Worm (Caenorhabditis elegans) whole organism, late embryonic: Measurements from ENCODE around the gene ceh-89.

ENCODE experiments used
- C38D4.7 ChIP-seq: fragments of 200-800 bp; sonication (Bioruptor generic); optimal IDR thresholded peaks from 2 replicates; lab custom pipeline; 2018; ENCODE audit warnings: mild to moderate bottlenecking, missing genetic modification characterization, moderate library complexity, missing compliant biosample characterization
- F13H6.1 ChIP-seq: sonication (generic microtip); optimal IDR thresholded peaks from 2 replicates; lab custom pipeline; 2016; ENCODE audit warnings: missing genetic modification characterization, missing compliant biosample characterization
- ceh-19 ChIP-seq: fragments of 200-800 bp; sonication (Bioruptor generic); optimal IDR thresholded peaks from 2 replicates; lab custom pipeline; 2018; ENCODE audit warnings: mild to moderate bottlenecking, missing genetic modification characterization, missing compliant biosample characterization
- dmd-4 ChIP-seq: sonication (generic microtip); optimal IDR thresholded peaks from 2 replicates; lab custom pipeline; 2016; ENCODE audit warnings: borderline replicate concordance, missing genetic modification characterization, missing compliant biosample characterization
- fkh-10 ChIP-seq: fragments of 150-350 bp; optimal IDR thresholded peaks from 2 replicates; lab custom pipeline; 2014; ENCODE audit warnings: missing biosample characterization, missing genetic modification reagents, missing genetic modification characterization
- lin-11 ChIP-seq: fragments of 200-800 bp; sonication (Bioruptor generic); optimal IDR thresholded peaks from 2 replicates; lab custom pipeline; 2018; ENCODE audit warnings: mild to moderate bottlenecking, missing genetic modification characterization, missing compliant biosample characterization
- pag-3 ChIP-seq: sonication (generic microtip); optimal IDR thresholded peaks from 2 replicates; lab custom pipeline; 2016; ENCODE audit warnings: missing compliant biosample characterization, missing genetic modification characterization, borderline replicate concordance
- pat-9 ChIP-seq: fragments of 200-800 bp; sonication (Bioruptor generic); optimal IDR thresholded peaks from 2 replicates; lab custom pipeline; 2018; ENCODE audit warnings: mild to moderate bottlenecking, missing genetic modification characterization, moderate library complexity, missing compliant biosample characterization
- pax-1 ChIP-seq: fragments of 150-350 bp; optimal IDR thresholded peaks from 2 replicates; lab custom pipeline; 2014; ENCODE audit warnings: missing biosample characterization, missing genetic modification characterization
- pha-4 ChIP-seq: fragments of 150-350 bp; optimal IDR thresholded peaks from 2 replicates; lab custom pipeline; 2018; ENCODE audit warnings: missing biosample characterization, missing genetic modification reagents, missing genetic modification characterization
- sox-2 ChIP-seq: fragments of 200-800 bp; sonication (Bioruptor generic); IDR thresholded peaks from 2 replicates; pipeline ENCODE4 v1.3.6; 2022; ENCODE audit warnings: missing genetic modification reagents, missing genetic modification characterization, missing compliant biosample characterization
- tbx-2 ChIP-seq: sonication (generic microtip); optimal IDR thresholded peaks from 2 replicates; lab custom pipeline; 2016; ENCODE audit warnings: missing genetic modification characterization, missing compliant biosample characterization
- unc-42 ChIP-seq: sonication (generic microtip); optimal IDR thresholded peaks from 2 replicates; lab custom pipeline; 2016; ENCODE audit warnings: missing genotype, missing genetic modification characterization, missing compliant biosample characterization

DNA sequence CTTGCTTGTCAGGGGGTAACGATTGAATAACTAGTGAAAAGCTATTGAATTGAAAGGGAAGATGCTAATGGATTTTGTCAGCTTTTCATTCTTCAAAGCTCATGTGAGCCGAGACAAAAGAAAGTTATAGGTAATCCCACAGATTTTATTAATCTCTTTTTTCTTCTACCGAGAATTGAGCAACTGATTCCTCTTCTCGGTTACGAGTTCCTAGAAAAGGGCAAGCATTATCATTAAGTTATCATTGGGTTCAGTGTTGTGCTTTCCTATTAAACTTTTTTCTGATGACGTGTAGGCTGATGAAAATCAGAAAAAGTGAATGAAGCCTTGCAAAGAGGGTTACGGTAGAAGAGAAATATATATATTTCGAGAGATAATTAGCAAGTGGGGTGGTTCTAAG is 43.9 kb downstream of the ceh-89 start:
- TF ChIP-seq pha-4 (tag; lab: Kevin White, UChicago), result no peak
- TF ChIP-seq unc-42 (tag; lab: Kevin White, UChicago), result no peak
- TF ChIP-seq dmd-4 (tag; lab: Kevin White, UChicago), result no peak
- TF ChIP-seq pat-9 (tag; lab: Kevin White, UChicago), result no peak
- TF ChIP-seq fkh-10 (GFP tag; lab: Kevin White, UChicago), result no peak
- no peak for TF ChIP-seq pag-3 (tag; lab: Kevin White, UChicago)
- TF ChIP-seq pax-1 (tag; lab: Kevin White, UChicago), result no peak
- no peak for TF ChIP-seq sox-2 (GFP tag; lab: Robert Waterston, UW)
- no peak for TF ChIP-seq lin-11 (tag; lab: Kevin White, UChicago)
- TF ChIP-seq C38D4.7 (GFP tag; lab: Kevin White, UChicago), result no peak
- no peak for TF ChIP-seq F13H6.1
- TF ChIP-seq tbx-2 (tag; lab: Kevin White, UChicago), result no peak
- TF ChIP-seq ceh-19, result no peak
